Worm (Caenorhabditis elegans) whole organism, mixed stage, embryonic: ENCODE results near the gene Y102A5C.2.

ENCODE experiments used
- cnd-1 ChIP-seq: fragments of 200-800 bp; sonication (Bioruptor generic); optimal IDR thresholded peaks from 2 replicates; lab custom pipeline; 2018; ENCODE audit warnings: mild to moderate bottlenecking, missing genetic modification characterization, missing compliant biosample characterization
- hlh-1 ChIP-seq: fragments of 150-350 bp; optimal IDR thresholded peaks from 2 replicates; lab custom pipeline; 2014; ENCODE audit warnings: missing biosample characterization, missing genetic modification reagents, missing genetic modification characterization
- lin-13 ChIP-seq: fragments of 150-350 bp; optimal IDR thresholded peaks from 2 replicates; lab custom pipeline; 2014; ENCODE audit warnings: missing biosample characterization, missing genetic modification characterization

DNA sequence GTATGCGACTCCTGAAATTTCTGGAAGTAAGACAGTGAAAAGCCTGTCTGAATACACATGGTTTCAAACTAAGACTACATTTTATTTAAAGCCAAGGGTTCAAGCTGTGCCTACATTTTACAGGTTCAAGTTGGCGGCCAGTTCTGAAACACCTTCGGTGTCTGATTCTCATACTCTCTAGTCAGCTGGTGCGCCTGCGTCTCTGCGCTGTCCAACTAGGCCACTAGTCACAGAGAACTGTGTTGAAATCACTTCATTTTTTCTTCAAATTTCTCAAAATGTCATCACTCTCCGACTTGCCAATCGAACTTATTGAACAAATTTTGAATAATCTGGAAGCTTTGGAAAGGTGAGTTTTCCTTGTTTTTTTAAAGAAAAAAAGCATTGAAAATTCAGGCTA, 48.1 kb downstream of the Y102A5C.2 start, which contains the start of gene fbxa-90:
- TF ChIP-seq lin-13 (tag; lab: Kevin White, UChicago) = no peak
- no peak for TF ChIP-seq hlh-1 (tag; lab: Kevin White, UChicago)
- TF ChIP-seq cnd-1 (tag; lab: Kevin White, UChicago) = no peak
